Worm (Caenorhabditis elegans): Measurements from ENCODE around the gene Y54F10AM.6.

DNA sequence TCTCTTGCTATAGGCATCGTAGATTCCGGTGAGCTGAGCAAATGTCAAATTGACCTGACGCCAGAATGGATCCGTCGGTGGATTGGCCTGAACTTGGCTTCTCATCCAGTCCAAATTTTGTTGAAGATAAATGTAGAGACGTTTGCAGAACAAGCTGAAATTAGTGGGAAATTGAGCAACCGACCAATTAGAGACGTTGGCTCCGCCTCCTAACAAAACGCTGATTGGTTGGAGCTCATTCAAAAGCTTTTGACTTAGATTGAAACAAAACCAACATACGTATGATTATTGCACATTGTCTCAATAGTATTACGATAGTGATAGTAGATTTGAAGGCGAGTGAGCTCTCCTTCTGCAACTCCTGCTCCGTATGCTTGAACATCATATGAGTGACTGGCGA, 2.2 kb upstream of the Y54F10AM.6 start:
- TF ChIP-seq jun-1 (tag; optimal IDR thresholded peaks at IDR 0.05) (no peak), daf-12 (tag; optimal IDR thresholded peaks at IDR 0.05) (no peak), unc-62 (GFP tag; optimal IDR thresholded peaks at IDR 0.05) (no peak), lin-15B (tag; optimal IDR thresholded peaks at IDR 0.05) (no peak), nhr-67 (tag; optimal IDR thresholded peaks at IDR 0.05) (no peak), elt-3 (tag; optimal IDR thresholded peaks at IDR 0.05) (no peak)

Data from whole organism, L3 larva.